Fruit fly (Drosophila melanogaster) whole organism, adult: ENCODE results near the gene CG9288.

Experiments used
- CG11617 ChIP-seq: fragments of 200-800 bp; sonication (Bioruptor generic); optimal IDR thresholded peaks from 2 replicates; lab custom pipeline; 2017; ENCODE audit warnings: mild to moderate bottlenecking, missing biosample characterization, missing genetic modification reagents, missing genetic modification characterization
- CG12768 ChIP-seq: fragments of 200-800 bp; sonication (Bioruptor generic); optimal IDR thresholded peaks from 2 replicates; lab custom pipeline; 2017; ENCODE audit warnings: missing biosample characterization, missing genetic modification characterization, mild to moderate bottlenecking, moderate library complexity, missing genetic modification reagents
- CG14711 ChIP-seq: fragments of 200-800 bp; sonication (Bioruptor generic); optimal IDR thresholded peaks from 2 replicates; lab custom pipeline; 2018; ENCODE audit warnings: missing biosample characterization, mild to moderate bottlenecking, missing genetic modification characterization, moderate library complexity
- CG1620 ChIP-seq: fragments of 200-800 bp; sonication (Bioruptor generic); optimal IDR thresholded peaks from 2 replicates; lab custom pipeline; 2016; ENCODE audit warnings: missing biosample characterization, missing genetic modification characterization
- CG33017 ChIP-seq: fragments of 200-800 bp; sonication (Bioruptor generic); optimal IDR thresholded peaks from 2 replicates; lab custom pipeline; 2018; ENCODE audit warnings: missing biosample characterization, mild to moderate bottlenecking, missing genetic modification characterization, moderate library complexity
- CG5204 ChIP-seq: fragments of 200-800 bp; sonication (Bioruptor generic); optimal IDR thresholded peaks from 2 replicates; lab custom pipeline; 2016; ENCODE audit warnings: missing biosample characterization, missing genetic modification characterization
- CG7045 ChIP-seq: fragments of 200-800 bp; sonication (Bioruptor generic); optimal IDR thresholded peaks from 2 replicates; lab custom pipeline; 2017; ENCODE audit warnings: missing biosample characterization, mild to moderate bottlenecking, missing genetic modification characterization
- CG7101 ChIP-seq: fragments of 200-800 bp; sonication (Bioruptor generic); optimal IDR thresholded peaks from 2 replicates; lab custom pipeline; 2018; ENCODE audit warnings: missing biosample characterization, mild to moderate bottlenecking, missing genetic modification characterization, moderate library complexity
- Clk ChIP-seq: fragments of 200-800 bp; sonication (Bioruptor generic); optimal IDR thresholded peaks from 2 replicates; lab custom pipeline; 2017; ENCODE audit warnings: missing biosample characterization, missing genetic modification characterization
- Crg-1 ChIP-seq: fragments of 200-800 bp; sonication (Bioruptor generic); optimal IDR thresholded peaks from 2 replicates; lab custom pipeline; 2016; ENCODE audit warnings: missing biosample characterization, missing genetic modification characterization
- Hr96 ChIP-seq: fragments of 200-800 bp; sonication (Bioruptor generic); optimal IDR thresholded peaks from 2 replicates; lab custom pipeline; 2016; ENCODE audit warnings: missing biosample characterization, missing genetic modification characterization
- Mnt ChIP-seq: fragments of 200-800 bp; sonication (Bioruptor generic); optimal IDR thresholded peaks from 2 replicates; lab custom pipeline; 2016; ENCODE audit warnings: missing biosample characterization, mild to moderate bottlenecking, missing genetic modification characterization
- bab1 ChIP-seq: fragments of 200-800 bp; sonication (Bioruptor generic); optimal IDR thresholded peaks from 3 replicates; lab custom pipeline; 2019; ENCODE audit warnings: missing biosample characterization, mild to moderate bottlenecking, missing genetic modification characterization, moderate library complexity
- cic ChIP-seq: fragments of 200-800 bp; sonication (Bioruptor generic); optimal IDR thresholded peaks from 2 replicates; lab custom pipeline; 2017; ENCODE audit warnings: missing biosample characterization, mild to moderate bottlenecking, missing genetic modification characterization, moderate library complexity
- cnc ChIP-seq, 2 experiments: fragments of >200 bp; optimal IDR thresholded peaks; 2 replicates each; lab custom pipeline; 2017
- kay ChIP-seq: fragments of 200-800 bp; sonication (Bioruptor generic); peaks from one replicate; lab custom pipeline; 2016; ENCODE audit warnings: missing biosample characterization, missing genetic modification characterization, borderline replicate concordance
- ovo ChIP-seq: fragments of 200-800 bp; sonication (Bioruptor generic); optimal IDR thresholded peaks from 2 replicates; lab custom pipeline; 2016; ENCODE audit warnings: missing biosample characterization, missing genetic modification characterization
- pad ChIP-seq: fragments of 200-800 bp; sonication (Bioruptor generic); optimal IDR thresholded peaks from 3 replicates; lab custom pipeline; 2017; ENCODE audit warnings: missing biosample characterization, missing genetic modification characterization, mild to moderate bottlenecking, moderate library complexity, missing genetic modification reagents
- tj ChIP-seq: fragments of 200-800 bp; sonication (Bioruptor generic); optimal IDR thresholded peaks from 3 replicates; lab custom pipeline; 2017; ENCODE audit warnings: missing biosample characterization, mild to moderate bottlenecking, missing genetic modification characterization, moderate library complexity

CG9288 gene

dm6 chr3R:13810308-13810707 is 30.9 kb downstream of the CG9288 start:
- no peak for TF ChIP-seq ovo (GFP tag; lab: Kevin White, UChicago)
- no peak for TF ChIP-seq bab1 (GFP tag; lab: Kevin White, UChicago)
- peak; percentile 91 for TF ChIP-seq tj (GFP tag; lab: Kevin White, UChicago)
- no peak for TF ChIP-seq kay (GFP tag; lab: Kevin White, UChicago)
- TF ChIP-seq pad: no peak

dm6 chr3R:13811737-13812136 is 32.3 kb downstream of the CG9288 start:
- TF ChIP-seq CG33017 (tag; lab: Kevin White, UChicago) (no peak), cic (GFP tag; lab: Kevin White, UChicago) (no peak), Clk (GFP tag; lab: Kevin White, UChicago) (no peak), Crg-1 (GFP tag; lab: Kevin White, UChicago) (no peak), CG1620 (GFP tag; lab: Kevin White, UChicago) (no peak), CG7101 (no peak), CG14711 (tag; lab: Kevin White, UChicago) (no peak), CG11617 (GFP tag; lab: Kevin White, UChicago) (no peak), ovo (GFP tag; lab: Kevin White, UChicago) (no peak), Hr96 (no peak), bab1 (GFP tag; lab: Kevin White, UChicago) (no peak), tj (GFP tag; lab: Kevin White, UChicago) (no peak), Mnt (GFP tag; lab: Kevin White, UChicago) (no peak), CG7045 (GFP tag; lab: Kevin White, UChicago) (no peak), cnc (optimal IDR thresholded peaks at IDR 0.05; lab: Kevin White, UChicago) (no peak), kay (GFP tag; lab: Kevin White, UChicago) (no peak), CG5204 (no peak)

dm6 chr3R:13812736-13813250 is 33.4 kb downstream of the CG9288 start, which contains the start of the genes tal-1A, tal-2A, tal-3A and tal-AA:
Gene tal-1A, plus strand, starts transcription at chr3R:13813109.
Gene tal-2A, plus strand, starts transcription at chr3R:13813109.
Gene tal-3A, plus strand, starts transcription at chr3R:13813109.
Gene tal-AA, plus strand, starts transcription at chr3R:13813109.
- peak; percentile 4 for TF ChIP-seq CG12768 (GFP tag; lab: Kevin White, UChicago)
- TF ChIP-seq Crg-1 (GFP tag; lab: Kevin White, UChicago): peak; percentile 36
- TF ChIP-seq Hr96: peak; percentile 45
- peak; percentile 79 for TF ChIP-seq tj (GFP tag; lab: Kevin White, UChicago)
- TF ChIP-seq cnc (optimal IDR thresholded peaks at IDR 0.05; lab: Kevin White, UChicago): no peak
- peak; percentile 9 for TF ChIP-seq Mnt (GFP tag; lab: Kevin White, UChicago)
- no peak for TF ChIP-seq cic (GFP tag; lab: Kevin White, UChicago)
- peak; percentile 36 for TF ChIP-seq bab1 (GFP tag; lab: Kevin White, UChicago)

- TF ChIP-seq kay (GFP tag; lab: Kevin White, UChicago) (peak; percentile 41), CG7045 (GFP tag; lab: Kevin White, UChicago) (no peak), CG5204 (no peak), Hr96 (no peak), CG7101 (no peak), ovo (GFP tag; lab: Kevin White, UChicago) (no peak), CG33017 (tag; lab: Kevin White, UChicago) (peak; percentile 1), CG1620 (GFP tag; lab: Kevin White, UChicago) (no peak), tj (GFP tag; lab: Kevin White, UChicago) (no peak), Crg-1 (GFP tag; lab: Kevin White, UChicago) (no peak)
Measured at dm6 chr3R:13815022-13815440, 35.6 kb downstream of the CG9288 start.

- TF ChIP-seq kay (GFP tag; lab: Kevin White, UChicago) (peak; percentile 58), CG7045 (GFP tag; lab: Kevin White, UChicago) (no peak), Hr96 (no peak), Mnt (GFP tag; lab: Kevin White, UChicago) (no peak), pad (no peak), cnc (optimal IDR thresholded peaks at IDR 0.05; lab: Kevin White, UChicago) (no peak), Crg-1 (GFP tag; lab: Kevin White, UChicago) (no peak)
Measured at dm6 chr3R:13815566-13816374, 36.3 kb downstream of the CG9288 start.

dm6 chr3R:13816375-13816711 is 36.9 kb downstream of the CG9288 start:
- no peak for TF ChIP-seq cnc (optimal IDR thresholded peaks at IDR 0.05; lab: Kevin White, UChicago)
- peak; percentile 6 for TF ChIP-seq tj (GFP tag; lab: Kevin White, UChicago)
